Worm (Caenorhabditis elegans) whole organism, L1 larva: ENCODE measurements around the gene F21D12.2.
A peak's percentile ranks its signal among the peaks of the same experiment; 100 is the strongest.

Source experiments
- C04F5.9 ChIP-seq: sonication (generic microtip); optimal IDR thresholded peaks from 2 replicates; lab custom pipeline; 2016; ENCODE audit warnings: missing genetic modification characterization, missing compliant biosample characterization
- C34B4.2 ChIP-seq: sonication (generic microtip); optimal IDR thresholded peaks from 2 replicates; lab custom pipeline; 2017; ENCODE audit warnings: mild to moderate bottlenecking, missing genetic modification characterization, missing compliant biosample characterization
- aha-1 ChIP-seq: fragments of 150-350 bp; optimal IDR thresholded peaks from 2 replicates; lab custom pipeline; 2014; ENCODE audit warnings: missing biosample characterization, missing genetic modification characterization
- alr-1 ChIP-seq: fragments of 200-800 bp; sonication (Bioruptor generic); optimal IDR thresholded peaks from 2 replicates; lab custom pipeline; 2018; ENCODE audit warnings: borderline replicate concordance, mild to moderate bottlenecking, missing genetic modification characterization, missing compliant biosample characterization
- ceh-8 ChIP-seq: fragments of 200-800 bp; sonication (Bioruptor generic); optimal IDR thresholded peaks from 2 replicates; lab custom pipeline; 2018; ENCODE audit warnings: mild to moderate bottlenecking, missing genetic modification characterization, moderate library complexity, missing compliant biosample characterization
- dpl-1 ChIP-seq, 3 experiments: fragments of 150-350 bp in 2 of 3; sonication (generic microtip) in 1 of 3; optimal IDR thresholded peaks; 2 replicates each; lab custom pipeline; 2014 to 2017; ENCODE audit warnings: missing biosample characterization in 3 of 3, missing genetic modification characterization in 3 of 3, missing genetic modification reagents in 3 of 3
- efl-1 ChIP-seq, 4 experiments: fragments of 150-350 bp; optimal IDR thresholded peaks in 3 of 4; peaks in 1 of 4; 1 replicate in 1 of 4; 2 replicates in 3 of 4; lab custom pipeline; 2014; ENCODE audit warnings: missing biosample characterization in 2 of 4, missing genetic modification characterization in 2 of 4, missing genetic modification reagents in 2 of 4
- efl-3 ChIP-seq: fragments of 200-800 bp; sonication (Bioruptor generic); optimal IDR thresholded peaks from 2 replicates; lab custom pipeline; 2018; ENCODE audit warnings: mild to moderate bottlenecking, missing genetic modification characterization, missing compliant biosample characterization
- egl-13 ChIP-seq: sonication (generic microtip); optimal IDR thresholded peaks from 2 replicates; lab custom pipeline; 2016; ENCODE audit warnings: missing genotype, missing genetic modification reagents, missing genetic modification characterization, missing compliant biosample characterization
- egl-27 ChIP-seq, 2 experiments: fragments of 150-350 bp in 1 of 2; sonication (generic microtip); optimal IDR thresholded peaks; 3 replicates each; lab custom pipeline; 2017 to 2018; ENCODE audit warnings: missing biosample characterization in 2 of 2, missing genetic modification characterization in 2 of 2, missing genetic modification reagents in 2 of 2
- elt-2 ChIP-seq: sonication (generic microtip); optimal IDR thresholded peaks from 2 replicates; lab custom pipeline; 2016; ENCODE audit warnings: missing genetic modification characterization, mild to moderate bottlenecking, inconsistent platforms, missing compliant biosample characterization, missing genetic modification reagents
- ets-5 ChIP-seq: fragments of 200-800 bp; sonication (Bioruptor generic); IDR thresholded peaks from 2 replicates; pipeline ENCODE4 v1.3.6; 2022; ENCODE audit warnings: missing genetic modification characterization, missing compliant biosample characterization
- fkh-10 ChIP-seq: sonication (generic microtip); optimal IDR thresholded peaks from 2 replicates; lab custom pipeline; 2017; ENCODE audit warnings: missing biosample characterization, missing genetic modification reagents, missing genetic modification characterization
- fkh-4 ChIP-seq: sonication (generic microtip); optimal IDR thresholded peaks from 2 replicates; lab custom pipeline; 2016; ENCODE audit warnings: missing compliant biosample characterization, missing genetic modification characterization, borderline replicate concordance
- fkh-8 ChIP-seq: sonication (generic microtip); optimal IDR thresholded peaks from 2 replicates; lab custom pipeline; 2016; ENCODE audit warnings: mild to moderate bottlenecking, missing genetic modification characterization, missing compliant biosample characterization
- grh-1 ChIP-seq: fragments of 200-800 bp; sonication (Bioruptor generic); IDR thresholded peaks from 2 replicates; pipeline ENCODE4 v1.3.6; 2022; ENCODE audit warnings: missing genetic modification reagents, missing genetic modification characterization, missing compliant biosample characterization
- hpl-2 ChIP-seq: fragments of 150-350 bp; optimal IDR thresholded peaks from 2 replicates; lab custom pipeline; 2014; ENCODE audit warnings: missing biosample characterization, missing genetic modification reagents, missing genetic modification characterization
- irx-1 ChIP-seq: sonication (generic microtip); optimal IDR thresholded peaks from 2 replicates; lab custom pipeline; 2016; ENCODE audit warnings: missing genetic modification characterization, missing compliant biosample characterization
- isw-1 ChIP-seq: fragments of 200-800 bp; sonication (Bioruptor generic); IDR thresholded peaks from 2 replicates; pipeline ENCODE4 v1.3.6; 2022; ENCODE audit warnings: missing genetic modification characterization, missing compliant biosample characterization
- jun-1 ChIP-seq: fragments of 150-350 bp; optimal IDR thresholded peaks from 2 replicates; lab custom pipeline; 2014; ENCODE audit warnings: missing biosample characterization, missing genetic modification reagents, missing genetic modification characterization
- lin-14 ChIP-seq: fragments of 200-800 bp; sonication (Bioruptor generic); optimal IDR thresholded peaks from 2 replicates; lab custom pipeline; 2018; ENCODE audit warnings: mild to moderate bottlenecking, missing genetic modification characterization, moderate library complexity, missing compliant biosample characterization
- lin-15B ChIP-seq: fragments of 150-350 bp; sonication (generic microtip); optimal IDR thresholded peaks from 3 replicates; lab custom pipeline; 2014; ENCODE audit warnings: missing biosample characterization, missing genetic modification characterization
- lin-35 ChIP-seq, 2 experiments: fragments of 150-350 bp; optimal IDR thresholded peaks; 2 replicates each; lab custom pipeline; 2014; ENCODE audit warnings: missing biosample characterization in 2 of 2, missing genetic modification characterization in 2 of 2, missing genetic modification reagents in 2 of 2
- lin-39 ChIP-seq: fragments of 150-350 bp; optimal IDR thresholded peaks from 2 replicates; lab custom pipeline; 2014; ENCODE audit warnings: missing biosample characterization, missing genetic modification reagents, missing genetic modification characterization
- lir-3 ChIP-seq: sonication (generic microtip); optimal IDR thresholded peaks from 2 replicates; lab custom pipeline; 2016; ENCODE audit warnings: mild to moderate bottlenecking, missing genetic modification characterization, moderate library complexity, missing compliant biosample characterization; ENCODE audit not compliant: poor library complexity
- lsy-2 ChIP-seq, 2 experiments: fragments of 150-350 bp; optimal IDR thresholded peaks; 2 replicates each; lab custom pipeline; 2014; ENCODE audit warnings: missing biosample characterization in 2 of 2, missing genetic modification characterization in 2 of 2
- nhr-11 ChIP-seq: fragments of 150-350 bp; optimal IDR thresholded peaks from 2 replicates; lab custom pipeline; 2014; ENCODE audit warnings: missing biosample characterization, missing genetic modification characterization
- nhr-12 ChIP-seq: sonication (generic microtip); optimal IDR thresholded peaks from 2 replicates; lab custom pipeline; 2017; ENCODE audit warnings: missing biosample characterization, missing genetic modification characterization
- nhr-20 ChIP-seq: sonication (generic microtip); optimal IDR thresholded peaks from 2 replicates; lab custom pipeline; 2016; ENCODE audit warnings: mild to moderate bottlenecking, missing genetic modification characterization, missing compliant biosample characterization
- nhr-47 ChIP-seq: sonication (generic microtip); optimal IDR thresholded peaks from 2 replicates; lab custom pipeline; 2016; ENCODE audit warnings: mild to moderate bottlenecking, missing genetic modification characterization, moderate library complexity, missing compliant biosample characterization
- nhr-71 ChIP-seq: sonication (generic microtip); optimal IDR thresholded peaks from 2 replicates; lab custom pipeline; 2016; ENCODE audit warnings: mild to moderate bottlenecking, missing genetic modification characterization, moderate library complexity, missing compliant biosample characterization
- nhr-77 ChIP-seq: fragments of 150-350 bp; optimal IDR thresholded peaks from 2 replicates; lab custom pipeline; 2014; ENCODE audit warnings: missing biosample characterization, missing genetic modification characterization
- nhr-84 ChIP-seq: sonication (generic microtip); optimal IDR thresholded peaks from 2 replicates; lab custom pipeline; 2017; ENCODE audit warnings: missing biosample characterization, missing genetic modification characterization
- nhr-90 ChIP-seq: sonication (generic microtip); optimal IDR thresholded peaks from 2 replicates; lab custom pipeline; 2016; ENCODE audit warnings: mild to moderate bottlenecking, missing genetic modification characterization, missing compliant biosample characterization; ENCODE audit not compliant: poor library complexity
- rnt-1 ChIP-seq: sonication (generic microtip); optimal IDR thresholded peaks from 2 replicates; lab custom pipeline; 2016; ENCODE audit warnings: mild to moderate bottlenecking, missing genetic modification characterization, moderate library complexity, missing compliant biosample characterization
- snu-23 ChIP-seq: sonication (generic microtip); optimal IDR thresholded peaks from 2 replicates; lab custom pipeline; 2016; ENCODE audit warnings: missing genetic modification characterization, missing compliant biosample characterization
- swsn-7 ChIP-seq: sonication (generic microtip); optimal IDR thresholded peaks from 2 replicates; lab custom pipeline; 2016; ENCODE audit warnings: missing genetic modification characterization, missing compliant biosample characterization
- tbx-2 ChIP-seq: sonication (generic microtip); optimal IDR thresholded peaks from 2 replicates; lab custom pipeline; 2016; ENCODE audit warnings: missing genetic modification characterization, missing compliant biosample characterization
- tlp-1 ChIP-seq: fragments of 150-350 bp; optimal IDR thresholded peaks from 2 replicates; lab custom pipeline; 2014; ENCODE audit warnings: missing biosample characterization, missing genetic modification characterization
- unc-62 ChIP-seq: fragments of 150-350 bp; optimal IDR thresholded peaks from 2 replicates; lab custom pipeline; 2014; ENCODE audit warnings: missing biosample characterization, missing genetic modification reagents, missing genetic modification characterization
- unc-86 ChIP-seq: sonication (generic microtip); optimal IDR thresholded peaks from 2 replicates; lab custom pipeline; 2016; ENCODE audit warnings: missing genetic modification characterization, missing compliant biosample characterization
- unc-98 ChIP-seq: fragments of 200-800 bp; sonication (Bioruptor generic); IDR thresholded peaks from 2 replicates; pipeline ENCODE4 v1.3.6; 2022; ENCODE audit warnings: missing genetic modification characterization, missing compliant biosample characterization
- vab-15 ChIP-seq: sonication (generic microtip); optimal IDR thresholded peaks from 2 replicates; lab custom pipeline; 2017; ENCODE audit warnings: missing genotype, mild to moderate bottlenecking, missing genetic modification characterization, missing compliant biosample characterization
- xbp-1 ChIP-seq: sonication (generic microtip); optimal IDR thresholded peaks from 2 replicates; lab custom pipeline; 2016; ENCODE audit warnings: missing genetic modification characterization, missing compliant biosample characterization
- zag-1 ChIP-seq: fragments of 150-350 bp; optimal IDR thresholded peaks from 2 replicates; lab custom pipeline; 2014; ENCODE audit warnings: missing biosample characterization, missing genetic modification characterization
- zip-4 ChIP-seq: fragments of 200-800 bp; sonication (Bioruptor generic); optimal IDR thresholded peaks from 2 replicates; lab custom pipeline; 2018; ENCODE audit warnings: mild to moderate bottlenecking, missing genetic modification characterization, moderate library complexity, missing compliant biosample characterization
- ztf-4 ChIP-seq: fragments of 150-350 bp; optimal IDR thresholded peaks from 2 replicates; lab custom pipeline; 2014; ENCODE audit warnings: missing biosample characterization, missing genetic modification characterization

F21D12.2 gene

DNA sequence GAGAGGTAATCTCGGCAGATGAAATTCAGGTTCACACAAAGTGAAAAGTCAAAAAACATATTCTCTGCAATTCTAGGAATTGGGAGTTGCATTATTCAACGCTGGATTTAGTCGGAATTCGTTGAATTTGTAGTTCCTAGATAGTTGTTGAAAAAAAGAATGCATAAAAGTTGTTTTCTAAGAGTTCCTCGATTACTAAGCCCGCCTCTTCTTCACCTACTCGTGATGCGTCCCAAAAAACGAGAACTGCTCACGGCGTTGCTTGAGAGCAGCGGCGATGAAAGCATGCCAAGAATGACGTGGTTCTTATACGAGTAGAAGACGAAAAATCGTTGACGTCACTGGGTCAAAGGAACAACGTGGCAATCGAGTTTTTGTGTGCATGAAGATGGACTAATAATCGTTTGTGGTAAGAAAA lies 7.5 kb downstream of the F21D12.2 start (continued):
- no peak for TF ChIP-seq C34B4.2
- TF ChIP-seq lin-15B: no peak
- TF ChIP-seq nhr-90: no peak
- TF ChIP-seq nhr-12 (tag; lab: Kevin White, UChicago): no peak
- no peak for TF ChIP-seq grh-1 (GFP tag; lab: Robert Waterston, UW)
- TF ChIP-seq efl-1 (optimal IDR thresholded peaks at IDR 0.05; lab: Kevin White, UChicago): no peak
- no peak for TF ChIP-seq efl-1 (GFP tag; optimal IDR thresholded peaks at IDR 0.05 in 1 of 2; lab: Kevin White, UChicago)
- TF ChIP-seq zag-1 (tag; lab: Kevin White, UChicago): no peak
- TF ChIP-seq, all 84 proteins: peak for 16

DNA sequence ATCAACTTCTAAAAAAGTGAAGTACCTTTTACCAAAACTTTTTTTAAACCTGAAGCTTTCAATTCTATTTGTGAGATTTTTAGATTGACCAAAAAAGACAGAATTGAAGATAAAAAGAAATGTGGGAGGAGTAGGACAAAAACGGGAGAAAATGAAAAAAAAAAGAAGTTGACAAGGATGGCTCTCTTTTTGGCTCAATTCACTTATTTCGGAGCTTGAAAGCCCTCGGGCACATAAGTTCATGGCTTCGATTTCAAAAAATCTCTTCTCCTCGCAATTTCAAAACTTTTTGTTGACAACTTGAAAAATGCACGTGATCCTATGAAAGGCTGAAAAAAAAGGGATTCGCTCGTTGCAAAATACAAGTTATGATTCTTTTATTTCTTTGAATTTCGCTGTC lies 8.6 kb downstream of the F21D12.2 start:
- TF ChIP-seq vab-15 (tag; lab: Kevin White, UChicago) (no peak), lin-35 (GFP tag; optimal IDR thresholded peaks at IDR 0.05; lab: Kevin White, UChicago) (no peak), rnt-1 (tag; lab: Kevin White, UChicago) (peak; percentile 2), nhr-12 (tag; lab: Kevin White, UChicago) (no peak), nhr-77 (no peak), nhr-47 (tag; lab: Kevin White, UChicago) (no peak), grh-1 (GFP tag; lab: Robert Waterston, UW) (no peak), aha-1 (tag; lab: Kevin White, UChicago) (no peak), lin-14 (peak; percentile 30), nhr-71 (tag; lab: Kevin White, UChicago) (peak; percentile 4), ets-5 (no peak), tbx-2 (tag; lab: Kevin White, UChicago) (no peak), lin-39 (tag; lab: Kevin White, UChicago) (no peak), jun-1 (no peak), tlp-1 (tag; lab: Kevin White, UChicago) (no peak), C34B4.2 (no peak), fkh-4 (tag; lab: Kevin White, UChicago) (no peak), fkh-10 (GFP tag; lab: Kevin White, UChicago) (peak; percentile 28), efl-3 (no peak), hpl-2 (no peak), dpl-1 (GFP tag; optimal IDR thresholded peaks at IDR 0.05; lab: Kevin White, UChicago) (no peak), unc-62 (GFP tag; lab: Kevin White, UChicago) (no peak), zip-4 (no peak), irx-1 (tag; lab: Kevin White, UChicago) (no peak), fkh-8 (tag; lab: Kevin White, UChicago) (peak; percentile 19), C04F5.9 (no peak), isw-1 (GFP tag; lab: Robert Waterston, UW) (no peak), unc-86 (no peak)
- TF ChIP-seq, all 84 proteins: peak for 5

DNA sequence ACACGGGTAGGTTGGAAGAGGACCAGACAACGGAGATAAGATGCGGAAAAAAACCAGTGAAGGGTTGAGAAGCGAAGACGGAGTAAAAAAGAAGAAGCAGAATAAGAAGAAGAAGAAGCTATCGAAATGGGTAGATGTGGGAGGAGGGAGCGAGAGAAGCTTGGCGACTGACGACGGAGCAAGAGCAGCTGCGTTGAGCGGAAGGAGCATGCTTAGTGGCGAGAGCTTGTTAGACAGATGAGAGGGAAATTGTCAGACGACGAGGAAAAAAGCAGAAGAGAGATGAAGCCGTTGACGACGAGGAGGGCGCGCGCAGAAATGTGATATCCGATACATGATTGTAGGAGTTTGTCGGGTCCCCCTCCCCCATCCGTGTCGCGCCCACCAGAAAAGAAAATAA lies 9.4 kb downstream of the F21D12.2 start:
- no peak for TF ChIP-seq elt-2 (tag; lab: Kevin White, UChicago)
- TF ChIP-seq lsy-2 (tag; optimal IDR thresholded peaks at IDR 0.05; lab: Kevin White, UChicago): peak in 1 of 2 experiments; percentile 62
- peak; percentile 46 for TF ChIP-seq rnt-1 (tag; lab: Kevin White, UChicago)
- TF ChIP-seq nhr-20: peak; percentile 35
- peak; percentile 59 for TF ChIP-seq fkh-10 (GFP tag; lab: Kevin White, UChicago)
- TF ChIP-seq nhr-71 (tag; lab: Kevin White, UChicago): peak; percentile 83
- no peak for TF ChIP-seq nhr-11 (tag; lab: Kevin White, UChicago)
- TF ChIP-seq fkh-8 (tag; lab: Kevin White, UChicago): peak; percentile 74
- TF ChIP-seq unc-86: peak; percentile 63
- TF ChIP-seq unc-98: no peak
- TF ChIP-seq snu-23 (GFP tag; lab: Kevin White, UChicago): peak; percentile 47
- no peak for TF ChIP-seq alr-1
- TF ChIP-seq egl-27 (tag; optimal IDR thresholded peaks at IDR 0.05; lab: Kevin White, UChicago): peak in 1 of 2 experiments; percentile 3
- no peak for TF ChIP-seq lin-39 (tag; lab: Kevin White, UChicago)
- peak in 1 of 2 experiments; percentile 10 for TF ChIP-seq lin-35 (GFP tag; optimal IDR thresholded peaks at IDR 0.05; lab: Kevin White, UChicago)
- TF ChIP-seq xbp-1 (tag; lab: Kevin White, UChicago): peak; percentile 43
- TF ChIP-seq isw-1 (GFP tag; lab: Robert Waterston, UW): peak; percentile 50
- TF ChIP-seq C04F5.9: no peak
- TF ChIP-seq ceh-8: no peak
- TF ChIP-seq egl-13 (tag; lab: Kevin White, UChicago): peak; percentile 17
- peak; percentile 68 for TF ChIP-seq swsn-7
- peak; percentile 50 for TF ChIP-seq ztf-4 (tag; lab: Kevin White, UChicago)
- TF ChIP-seq irx-1 (tag; lab: Kevin White, UChicago): peak; percentile 67
- TF ChIP-seq lir-3: no peak
- TF ChIP-seq dpl-1 (GFP tag; optimal IDR thresholded peaks at IDR 0.05; lab: Kevin White, UChicago): peak in 1 of 3 experiments; percentile 22
- TF ChIP-seq lin-14: peak; percentile 89
- TF ChIP-seq nhr-84: no peak
- no peak for TF ChIP-seq nhr-12 (tag; lab: Kevin White, UChicago)
